Worm (Caenorhabditis elegans) whole organism, young adult: ENCODE results near the gene lsy-2.
A peak's percentile ranks its signal among the peaks of the same experiment; 100 is the strongest.

ENCODE experiments used
- B0035.1 ChIP-seq: sonication (generic microtip); optimal IDR thresholded peaks from 2 replicates; lab custom pipeline; 2016; ENCODE audit warnings: missing genetic modification characterization, mild to moderate bottlenecking, missing compliant biosample characterization, missing genotype, missing genetic modification reagents
- C17E4.6 ChIP-seq: fragments of 200-800 bp; sonication (Bioruptor generic); IDR thresholded peaks from 2 replicates; pipeline ENCODE4 v1.3.6; 2022; ENCODE audit warnings: missing genetic modification reagents, missing genetic modification characterization, missing compliant biosample characterization
- F23B12.7 ChIP-seq: sonication (generic microtip); optimal IDR thresholded peaks from 2 replicates; lab custom pipeline; 2017; ENCODE audit warnings: missing genetic modification characterization, mild to moderate bottlenecking, missing compliant biosample characterization, antibody characterized with exemption, moderate library complexity; ENCODE audit not compliant: insufficient read depth
- F37B4.10 ChIP-seq: fragments of 200-800 bp; sonication (Bioruptor generic); IDR thresholded peaks from 2 replicates; pipeline ENCODE4 v1.3.6; 2022; ENCODE audit warnings: missing genetic modification characterization, missing compliant biosample characterization
- F39B2.1 ChIP-seq: fragments of 200-800 bp; sonication (Bioruptor generic); IDR thresholded peaks from 2 replicates; pipeline ENCODE4 v1.3.6; 2022; ENCODE audit warnings: missing genetic modification reagents, missing genetic modification characterization, missing compliant biosample characterization
- F52B5.7 ChIP-seq: sonication (generic microtip); optimal IDR thresholded peaks from 2 replicates; lab custom pipeline; 2016; ENCODE audit warnings: mild to moderate bottlenecking, missing genetic modification characterization, missing compliant biosample characterization
- F57C9.4 ChIP-seq: sonication (generic microtip); optimal IDR thresholded peaks from 2 replicates; lab custom pipeline; 2017; ENCODE audit warnings: mild to moderate bottlenecking, missing genetic modification characterization, missing compliant biosample characterization
- K11D2.4 ChIP-seq: fragments of 200-800 bp; sonication (Bioruptor generic); IDR thresholded peaks from 2 replicates; pipeline ENCODE4 v1.3.6; 2022; ENCODE audit warnings: missing genetic modification reagents, missing genetic modification characterization, missing compliant biosample characterization
- T07F8.4 ChIP-seq: sonication (generic microtip); optimal IDR thresholded peaks from 2 replicates; lab custom pipeline; 2016; ENCODE audit warnings: mild to moderate bottlenecking, missing genetic modification characterization, moderate library complexity, missing compliant biosample characterization
- Y53F4B.3 ChIP-seq: fragments of 200-800 bp; sonication (Bioruptor generic); IDR thresholded peaks from 2 replicates; pipeline ENCODE4 v1.3.6; 2022; ENCODE audit warnings: missing genetic modification reagents, missing genetic modification characterization, missing compliant biosample characterization
- athp-1 ChIP-seq: sonication (generic microtip); optimal IDR thresholded peaks from 2 replicates; lab custom pipeline; 2017; ENCODE audit warnings: mild to moderate bottlenecking, missing genetic modification characterization, missing compliant biosample characterization
- attf-6 ChIP-seq: fragments of 200-800 bp; sonication (Bioruptor generic); IDR thresholded peaks from 2 replicates; pipeline ENCODE4 v1.3.6; 2022; ENCODE audit warnings: missing genetic modification reagents, missing genetic modification characterization, missing compliant biosample characterization
- bed-1 ChIP-seq: fragments of 200-800 bp; sonication (Bioruptor generic); IDR thresholded peaks from 2 replicates; pipeline ENCODE4 v1.3.6; 2022; ENCODE audit warnings: missing genetic modification reagents, missing genetic modification characterization, missing compliant biosample characterization
- cebp-1 ChIP-seq, 2 experiments: fragments of 200-800 bp in 1 of 2; sonication (Bioruptor generic) in 1 of 2; sonication (generic microtip) in 1 of 2; IDR thresholded peaks in 1 of 2; optimal IDR thresholded peaks in 1 of 2; 2 replicates each; pipeline versions ENCODE4 v1.3.6 to Lab custom; 2017 to 2022; ENCODE audit warnings: missing compliant biosample characterization in 2 of 2, missing genetic modification characterization in 2 of 2, mild to moderate bottlenecking in 1 of 2, missing genetic modification reagents in 1 of 2, moderate library complexity in 1 of 2
- ceh-40 ChIP-seq: fragments of 200-800 bp; sonication (Bioruptor generic); IDR thresholded peaks from 2 replicates; pipeline ENCODE4 v1.3.6; 2022; ENCODE audit warnings: missing genetic modification characterization, missing compliant biosample characterization
- ceh-58 ChIP-seq: fragments of 200-800 bp; sonication (Bioruptor generic); IDR thresholded peaks from 2 replicates; pipeline ENCODE4 v1.3.6; 2022; ENCODE audit warnings: missing genetic modification characterization, missing compliant biosample characterization
- die-1 ChIP-seq: sonication (generic microtip); optimal IDR thresholded peaks from 2 replicates; lab custom pipeline; 2016; ENCODE audit warnings: missing genotype, mild to moderate bottlenecking, missing genetic modification characterization, missing compliant biosample characterization
- dox-1 ChIP-seq: fragments of 200-800 bp; sonication (Bioruptor generic); IDR thresholded peaks from 2 replicates; pipeline ENCODE4 v1.3.6; 2022; ENCODE audit warnings: missing genetic modification reagents, missing genetic modification characterization, missing compliant biosample characterization
- egl-18 ChIP-seq: fragments of 200-800 bp; sonication (Bioruptor generic); IDR thresholded peaks from 2 replicates; pipeline ENCODE4 v1.3.6; 2022; ENCODE audit warnings: missing genetic modification reagents, missing genetic modification characterization, missing compliant biosample characterization
- gei-17 ChIP-seq: fragments of 200-800 bp; sonication (Bioruptor generic); optimal IDR thresholded peaks from 2 replicates; lab custom pipeline; 2018; ENCODE audit warnings: mild to moderate bottlenecking, missing genetic modification characterization, missing compliant biosample characterization
- hlh-26 ChIP-seq: fragments of 200-800 bp; sonication (Bioruptor generic); conservative IDR thresholded peaks from 2 replicates; pipeline ENCODE4 v1.3.6; 2022; ENCODE audit warnings: missing genetic modification reagents, missing genetic modification characterization, missing compliant biosample characterization
- lag-1 ChIP-seq: fragments of 200-800 bp; sonication (Bioruptor generic); IDR thresholded peaks from 2 replicates; pipeline ENCODE4 v1.3.6; 2022; ENCODE audit warnings: missing genetic modification reagents, missing genetic modification characterization, missing compliant biosample characterization
- let-526 ChIP-seq: fragments of 200-800 bp; sonication (Bioruptor generic); IDR thresholded peaks from 2 replicates; pipeline ENCODE4 v1.3.6; 2022; ENCODE audit warnings: missing genetic modification reagents, missing genetic modification characterization, missing compliant biosample characterization
- lin-26 ChIP-seq: fragments of 200-800 bp; sonication (Bioruptor generic); IDR thresholded peaks from 2 replicates; pipeline ENCODE4 v1.3.6; 2022; ENCODE audit warnings: missing genetic modification reagents, missing genetic modification characterization, missing compliant biosample characterization
- madf-10 ChIP-seq: sonication (generic microtip); optimal IDR thresholded peaks from 2 replicates; lab custom pipeline; 2016; ENCODE audit warnings: mild to moderate bottlenecking, missing genetic modification characterization, missing compliant biosample characterization
- madf-6 ChIP-seq: fragments of 200-800 bp; sonication (Bioruptor generic); IDR thresholded peaks from 2 replicates; pipeline ENCODE4 v1.3.6; 2022; ENCODE audit warnings: missing genetic modification reagents, missing genetic modification characterization, missing compliant biosample characterization
- nfya-1 ChIP-seq: sonication (generic microtip); optimal IDR thresholded peaks from 2 replicates; lab custom pipeline; 2017; ENCODE audit warnings: antibody characterized with exemption, missing compliant biosample characterization, missing genetic modification characterization, borderline replicate concordance; ENCODE audit not compliant: insufficient read depth
- repo-1 ChIP-seq: sonication (generic microtip); optimal IDR thresholded peaks from 2 replicates; lab custom pipeline; 2017; ENCODE audit warnings: mild to moderate bottlenecking, missing genetic modification characterization, missing compliant biosample characterization
- sdz-38 ChIP-seq: sonication (generic microtip); optimal IDR thresholded peaks from 2 replicates; lab custom pipeline; 2016; ENCODE audit warnings: missing genotype, missing genetic modification characterization, missing compliant biosample characterization
- snpc-1.1 ChIP-seq: sonication (generic microtip); optimal IDR thresholded peaks from 2 replicates; lab custom pipeline; 2017; ENCODE audit warnings: missing genetic modification characterization, mild to moderate bottlenecking, missing compliant biosample characterization, antibody characterized with exemption, moderate library complexity, missing genotype, missing genetic modification reagents; ENCODE audit not compliant: insufficient read depth
- snpc-4 ChIP-seq, 5 experiments: fragments of 150-350 bp in 1 of 5; sonication (generic microtip) in 4 of 5; optimal IDR thresholded peaks; 2 replicates each; lab custom pipeline; 2014 to 2018; ENCODE audit warnings: missing genetic modification characterization in 5 of 5, missing biosample characterization in 3 of 5, antibody characterized with exemption in 2 of 5, mild to moderate bottlenecking in 2 of 5, missing compliant biosample characterization in 2 of 5, missing genotype in 2 of 5, moderate library complexity in 2 of 5, missing genetic modification reagents in 1 of 5
- unc-130 ChIP-seq: sonication (generic microtip); optimal IDR thresholded peaks from 2 replicates; lab custom pipeline; 2016; ENCODE audit warnings: missing genetic modification reagents, missing genetic modification characterization, missing compliant biosample characterization
- unc-62 ChIP-seq: fragments of 150-350 bp; optimal IDR thresholded peaks from 2 replicates; lab custom pipeline; 2014; ENCODE audit warnings: missing biosample characterization, missing genetic modification reagents, missing genetic modification characterization
- zim-3 ChIP-seq: sonication (generic microtip); optimal IDR thresholded peaks from 2 replicates; lab custom pipeline; 2017; ENCODE audit warnings: mild to moderate bottlenecking, missing genetic modification characterization, moderate library complexity, missing compliant biosample characterization
- ztf-3 ChIP-seq: fragments of 200-800 bp; sonication (Bioruptor generic); optimal IDR thresholded peaks from 2 replicates; lab custom pipeline; 2018; ENCODE audit warnings: mild to moderate bottlenecking, missing genetic modification characterization, missing compliant biosample characterization

The lsy-2 gene

ce11 chrX:2114171-2114570 lies 24.7 kb downstream of the lsy-2 start:
- TF ChIP-seq unc-62 (no peak), lag-1 (no peak), madf-10 (tag; lab: Kevin White, UChicago) (no peak), F57C9.4 (tag; lab: Kevin White, UChicago) (no peak), ceh-40 (GFP tag; lab: Robert Waterston, UW) (no peak), F39B2.1 (GFP tag; lab: Robert Waterston, UW) (no peak), hlh-26 (GFP tag; lab: Robert Waterston, UW) (no peak), let-526 (no peak)

- no peak for TF ChIP-seq bed-1 (GFP tag; lab: Robert Waterston, UW)
- 0 out of 2 replicates have a peak, but pooled peaks have one; percentile 40 for TF ChIP-seq ceh-58 (GFP tag; lab: Robert Waterston, UW)
- TF ChIP-seq dox-1 (GFP tag; lab: Robert Waterston, UW), result peak; percentile 47; the same call in 1 of the 2 replicates
These were observed 26.9 kb downstream of the lsy-2 start for ce11 chrX:2116304-2116867.

- TF ChIP-seq F37B4.10 (GFP tag; lab: Robert Waterston, UW) (no peak), nfya-1 (tag; lab: Kevin White, UChicago) (no peak), zim-3 (tag; lab: Kevin White, UChicago) (no peak)
These were observed 28.7 kb downstream of the lsy-2 start, which contains the start of gene swip-10 for ce11 chrX:2118162-2118561. TSS of gene swip-10 (minus strand) at chrX:2118262.

ce11 chrX:2120961-2121360 lies 31.5 kb downstream of the lsy-2 start, which contains the start of gene gpa-5:
TSS of gene gpa-5 (minus strand) at chrX:2121061.
- no peak for TF ChIP-seq athp-1 (tag; lab: Kevin White, UChicago)
- no peak for TF ChIP-seq repo-1 (tag; lab: Kevin White, UChicago)
- no peak for TF ChIP-seq F52B5.7 (tag; lab: Kevin White, UChicago)
- no peak for TF ChIP-seq die-1 (tag; lab: Kevin White, UChicago)
- TF ChIP-seq madf-6 (GFP tag; lab: Robert Waterston, UW), result no peak
- no peak for TF ChIP-seq dox-1 (GFP tag; lab: Robert Waterston, UW)

ce11 chrX:2130141-2130540 lies 40.6 kb downstream of the lsy-2 start, which contains the start of gene F53B1.8:
TSS of gene F53B1.8 (minus strand) at chrX:2130241.
- TF ChIP-seq lin-26 (no peak), F23B12.7 (tag; lab: Kevin White, UChicago) (no peak), ztf-3 (GFP tag; lab: Kevin White, UChicago) (no peak), Y53F4B.3 (GFP tag; lab: Robert Waterston, UW) (no peak), T07F8.4 (tag; lab: Kevin White, UChicago) (no peak)

ce11 chrX:2131650-2132049 lies 42.1 kb downstream of the lsy-2 start, which contains the start of gene F53B1.9:
TSS of gene F53B1.9 (minus strand) at chrX:2131844.
- TF ChIP-seq F52B5.7 (tag; lab: Kevin White, UChicago) (no peak), let-526 (no peak), K11D2.4 (GFP tag; lab: Robert Waterston, UW) (no peak), sdz-38 (tag; lab: Kevin White, UChicago) (no peak), attf-6 (GFP tag; lab: Robert Waterston, UW) (no peak), gei-17 (no peak), C17E4.6 (no peak), athp-1 (tag; lab: Kevin White, UChicago) (no peak), snpc-1.1 (tag; lab: Kevin White, UChicago) (no peak), T07F8.4 (tag; lab: Kevin White, UChicago) (no peak), cebp-1 (GFP tag; IDR thresholded peaks at IDR 0.05; lab: Robert Waterston, UW) (no peak), cebp-1 (tag; optimal IDR thresholded peaks at IDR 0.05; lab: Kevin White, UChicago) (no peak), B0035.1 (tag; lab: Kevin White, UChicago) (no peak), repo-1 (tag; lab: Kevin White, UChicago) (no peak), snpc-4 (GFP tag; optimal IDR thresholded peaks at IDR 0.05; lab: Kevin White, UChicago) (no peak), snpc-4 (tag; optimal IDR thresholded peaks at IDR 0.05; lab: Kevin White, UChicago) (no peak), unc-130 (GFP tag; lab: Kevin White, UChicago) (no peak), egl-18 (GFP tag; lab: Robert Waterston, UW) (no peak)
